Fruit fly (Drosophila melanogaster): ENCODE results near the gene apn.
A peak's percentile ranks its signal among the peaks of the same experiment; 100 is the strongest.

The apn gene

dm6 chr3R:13304512-13305069 lies 16.0 kb upstream of the apn start:
- peak; percentile 22 for TF ChIP-seq h (GFP tag; optimal IDR thresholded peaks at IDR 0.05)
- no peak for TF ChIP-seq Sp1 (GFP tag; optimal IDR thresholded peaks at IDR 0.05)
- TF ChIP-seq psq (GFP tag; optimal IDR thresholded peaks at IDR 0.05), result peak; percentile 51
- peak; percentile 17 for TF ChIP-seq fru (GFP tag; optimal IDR thresholded peaks at IDR 0.05)
- TF ChIP-seq Dif (GFP tag; optimal IDR thresholded peaks at IDR 0.05; ENCODE audit: partially characterized antibody), result peak; percentile 57
- TF ChIP-seq CG32264 (GFP tag; optimal IDR thresholded peaks at IDR 0.05), result no peak
- TF ChIP-seq Vsx2 (GFP tag; optimal IDR thresholded peaks at IDR 0.05; ENCODE audit: partially characterized antibody), result peak; percentile 37

DNA sequence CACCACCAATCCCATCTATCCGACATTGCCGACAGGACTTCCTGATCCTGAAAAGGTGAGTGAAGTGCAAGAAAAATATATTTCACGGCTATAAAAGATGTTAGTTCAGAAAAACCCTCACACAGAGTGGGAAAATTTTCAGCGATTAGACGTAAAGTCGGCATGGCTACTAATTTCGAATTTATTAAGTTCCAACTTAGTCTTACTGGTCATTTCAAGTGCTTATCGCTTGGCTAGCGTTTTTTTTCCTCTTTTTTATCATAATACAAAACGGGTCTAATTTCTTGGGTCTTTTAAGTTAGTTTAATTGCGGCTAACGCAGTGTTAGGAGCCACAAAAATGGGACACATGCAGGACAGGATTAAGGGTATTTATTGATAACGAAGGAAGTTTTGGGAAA lies 14.5 kb upstream of the apn start, which contains the start of gene CG43208:
Gene CG43208 (plus strand): TSS at position 301 of the 400 bp plus-strand sequence.
- TF ChIP-seq Abd-B (GFP tag; optimal IDR thresholded peaks at IDR 0.05) (no peak), GATAd (GFP tag; optimal IDR thresholded peaks at IDR 0.05) (no peak), woc (GFP tag; optimal IDR thresholded peaks at IDR 0.05) (no peak), dmrt93B (GFP tag; optimal IDR thresholded peaks at IDR 0.05) (no peak), HLH106 (tag; optimal IDR thresholded peaks at IDR 0.05) (no peak), jim (GFP tag; optimal IDR thresholded peaks at IDR 0.05) (no peak), Jra (GFP tag; optimal IDR thresholded peaks at IDR 0.05) (no peak), Dfd (GFP tag; optimal IDR thresholded peaks at IDR 0.05) (no peak), N (GFP tag; optimal IDR thresholded peaks at IDR 0.05) (no peak), Mio (GFP tag; optimal IDR thresholded peaks at IDR 0.05) (no peak), tai (GFP tag; optimal IDR thresholded peaks at IDR 0.05) (no peak), psq (GFP tag; optimal IDR thresholded peaks at IDR 0.05) (no peak), br (GFP tag; optimal IDR thresholded peaks at IDR 0.05) (no peak), usp (GFP tag; optimal IDR thresholded peaks at IDR 0.05) (no peak), fru (GFP tag; optimal IDR thresholded peaks at IDR 0.05) (no peak)

DNA sequence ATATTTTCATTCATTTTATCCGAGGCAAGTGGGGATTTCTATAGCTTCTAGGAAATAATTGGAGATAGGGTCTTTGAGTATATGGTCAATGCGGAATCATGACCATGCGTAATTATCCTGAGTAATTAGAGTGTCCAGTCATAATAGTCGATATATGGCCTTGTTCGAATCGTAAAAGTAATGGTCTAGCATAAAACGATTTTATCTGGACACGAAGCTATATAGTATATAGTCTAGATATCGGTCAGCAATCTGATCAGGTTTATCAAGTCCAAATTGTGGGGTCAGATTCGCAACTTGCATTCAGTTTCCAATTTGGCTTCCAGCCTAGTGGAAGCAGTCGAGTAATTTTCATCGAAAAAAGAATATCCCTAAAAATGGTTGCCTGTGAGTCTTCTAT lies 13.7 kb upstream of the apn start, which contains the start of gene CG32473:
Gene CG32473 (plus strand): TSS at position 301 of the 400 bp plus-strand sequence.
- TF ChIP-seq sv (GFP tag; optimal IDR thresholded peaks at IDR 0.05) (no peak), Rel (GFP tag; optimal IDR thresholded peaks at IDR 0.05) (no peak), Rel (tag; optimal IDR thresholded peaks at IDR 0.05) (peak; percentile 13)

dm6 chr3R:13298114-13298818 lies 9.7 kb upstream of the apn start, which contains the start of gene CG8774:
Gene CG8774 (plus strand): TSS chr3R:13298768.
- TF ChIP-seq sage (GFP tag; optimal IDR thresholded peaks at IDR 0.05), result no peak
- no peak for TF ChIP-seq lola (GFP tag; optimal IDR thresholded peaks at IDR 0.05)
- TF ChIP-seq GATAd (GFP tag; optimal IDR thresholded peaks at IDR 0.05), result no peak
- no peak for TF ChIP-seq rgr (GFP tag; optimal IDR thresholded peaks at IDR 0.05)
- no peak for TF ChIP-seq br (GFP tag; optimal IDR thresholded peaks at IDR 0.05)
- no peak for TF ChIP-seq foxo (GFP tag; optimal IDR thresholded peaks at IDR 0.05)
- TF ChIP-seq fru (GFP tag; optimal IDR thresholded peaks at IDR 0.05), result no peak
- no peak for TF ChIP-seq jim (GFP tag; optimal IDR thresholded peaks at IDR 0.05)
- no peak for TF ChIP-seq Hr78 (GFP tag; optimal IDR thresholded peaks at IDR 0.05)
- no peak for TF ChIP-seq CG32264 (GFP tag; optimal IDR thresholded peaks at IDR 0.05)
- TF ChIP-seq dmrt93B (GFP tag; optimal IDR thresholded peaks at IDR 0.05), result no peak
- no peak for TF ChIP-seq Dif (GFP tag; optimal IDR thresholded peaks at IDR 0.05; ENCODE audit: partially characterized antibody)
- TF ChIP-seq ey (GFP tag; optimal IDR thresholded peaks at IDR 0.05), result no peak
- no peak for TF ChIP-seq OdsH (GFP tag; optimal IDR thresholded peaks at IDR 0.05)
- no peak for TF ChIP-seq tai (GFP tag; optimal IDR thresholded peaks at IDR 0.05)
- no peak for TF ChIP-seq woc (GFP tag; optimal IDR thresholded peaks at IDR 0.05)
- no peak for TF ChIP-seq HLH106 (tag; optimal IDR thresholded peaks at IDR 0.05)

DNA sequence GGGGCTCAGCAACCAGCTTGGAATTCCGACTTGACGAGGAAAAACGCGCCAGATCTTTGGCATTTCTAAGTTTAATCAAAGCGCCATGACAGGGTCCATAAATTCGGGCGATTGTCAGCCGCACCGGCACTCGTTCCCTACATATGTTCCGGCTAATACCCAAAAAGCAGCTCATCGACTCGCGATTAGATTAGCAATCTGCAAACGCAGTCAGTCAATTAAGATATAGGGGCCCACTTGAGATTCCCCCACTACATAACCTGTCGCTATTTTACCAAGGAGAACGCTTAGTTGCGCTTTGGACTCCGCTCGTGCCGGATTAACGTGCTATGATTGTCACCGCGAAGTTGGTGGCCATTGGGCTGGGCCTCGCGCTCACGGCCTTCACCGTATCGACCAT lies 5.8 kb upstream of the apn start, which contains the start of gene CG8773:
Gene CG8773 (plus strand): TSS at position 288 of the 400 bp plus-strand sequence.
- TF ChIP-seq Hr83 (GFP tag; optimal IDR thresholded peaks at IDR 0.05; ENCODE audit: poor library complexity, severe bottlenecking), result no peak
- no peak for TF ChIP-seq rgr (GFP tag; optimal IDR thresholded peaks at IDR 0.05)
- no peak for TF ChIP-seq foxo (GFP tag; optimal IDR thresholded peaks at IDR 0.05)
- TF ChIP-seq h (GFP tag; optimal IDR thresholded peaks at IDR 0.05), result peak; percentile 58
- TF ChIP-seq Dfd (GFP tag; optimal IDR thresholded peaks at IDR 0.05), result no peak
- no peak for TF ChIP-seq Hnf4 (GFP tag; optimal IDR thresholded peaks at IDR 0.05)
